Worm (Caenorhabditis elegans): ENCODE data around the gene bris-1.

bris-1 gene

ce11 chrIV:3864944-3865343, 45.8 kb upstream of the bris-1 start, which contains the start of gene aat-8:
TSS of gene aat-8 (minus strand) at chrIV:3865044.
- no peak for TF ChIP-seq skn-1 (tag; optimal IDR thresholded peaks at IDR 0.05)
- TF ChIP-seq unc-86 (tag; optimal IDR thresholded peaks at IDR 0.05), result no peak
- TF ChIP-seq nhr-85 (tag), result peak; percentile 12

ce11 chrIV:3862948-3863347, 43.8 kb upstream of the bris-1 start:
- no peak for TF ChIP-seq mdl-1 (tag; optimal IDR thresholded peaks at IDR 0.05)
- no peak for TF ChIP-seq C04F5.9 (tag; optimal IDR thresholded peaks at IDR 0.05)
- no peak for TF ChIP-seq jun-1 (tag; optimal IDR thresholded peaks at IDR 0.05)
- no peak for TF ChIP-seq grh-1 (GFP tag; IDR thresholded peaks at IDR 0.05)
- no peak for TF ChIP-seq nhr-20 (tag; optimal IDR thresholded peaks at IDR 0.05)
- no peak for TF ChIP-seq sptf-1 (tag; optimal IDR thresholded peaks at IDR 0.05)
- no peak for TF ChIP-seq efl-1 (optimal IDR thresholded peaks at IDR 0.05)
- TF ChIP-seq efl-1 (GFP tag; optimal IDR thresholded peaks at IDR 0.05 in 1 of 2), result peak in 1 of 2 experiments; percentile 50

ce11 chrIV:3860419-3860818, 41.3 kb upstream of the bris-1 start:
- no peak for TF ChIP-seq ceh-63 (GFP tag; optimal IDR thresholded peaks at IDR 0.05)
- TF ChIP-seq swsn-7 (tag; optimal IDR thresholded peaks at IDR 0.05), result no peak
- TF ChIP-seq lin-15B (tag; optimal IDR thresholded peaks at IDR 0.05), result no peak
- TF ChIP-seq vab-15 (tag; optimal IDR thresholded peaks at IDR 0.05), result no peak
- TF ChIP-seq grh-1 (GFP tag; IDR thresholded peaks at IDR 0.05), result no peak
- TF ChIP-seq F16B12.6 (tag; optimal IDR thresholded peaks at IDR 0.05), result no peak
- no peak for TF ChIP-seq elt-2 (tag; optimal IDR thresholded peaks at IDR 0.05)
- TF ChIP-seq irx-1 (tag; optimal IDR thresholded peaks at IDR 0.05), result no peak
- no peak for TF ChIP-seq ceh-88 (GFP tag; IDR thresholded peaks at IDR 0.05)
- no peak for TF ChIP-seq ceh-82 (tag; optimal IDR thresholded peaks at IDR 0.05)
- TF ChIP-seq C34B4.2 (tag; optimal IDR thresholded peaks at IDR 0.05), result no peak

ce11 chrIV:3859552-3859951, 40.4 kb upstream of the bris-1 start:
- no peak for TF ChIP-seq efl-1 (optimal IDR thresholded peaks at IDR 0.05)
- peak in 1 of 2 experiments; percentile 75 for TF ChIP-seq efl-1 (GFP tag; optimal IDR thresholded peaks at IDR 0.05 in 1 of 2)
- no peak for TF ChIP-seq sptf-1 (tag; optimal IDR thresholded peaks at IDR 0.05)

- TF ChIP-seq lin-14 (GFP tag; optimal IDR thresholded peaks at IDR 0.05) (peak; percentile 2), ztf-11 (tag; optimal IDR thresholded peaks at IDR 0.05) (peak in 1 of 2 experiments; percentile 23), nhr-84 (tag; optimal IDR thresholded peaks at IDR 0.05) (no peak), swsn-7 (tag; optimal IDR thresholded peaks at IDR 0.05) (no peak), mef-2 (tag; optimal IDR thresholded peaks at IDR 0.05) (no peak), lir-3 (tag; optimal IDR thresholded peaks at IDR 0.05; ENCODE audit: poor library complexity) (no peak), lin-13 (GFP tag; optimal IDR thresholded peaks at IDR 0.05) (no peak), nhr-19 (GFP tag; conservative IDR thresholded peaks at IDR 0.05) (no peak), lin-35 (GFP tag; optimal IDR thresholded peaks at IDR 0.05) (no peak), tbx-2 (tag; optimal IDR thresholded peaks at IDR 0.05) (peak; percentile 41)
Measured at ce11 chrIV:3857999-3858552, 38.9 kb upstream of the bris-1 start.

- TF ChIP-seq snu-23 (GFP tag; optimal IDR thresholded peaks at IDR 0.05) (no peak), fkh-4 (tag; optimal IDR thresholded peaks at IDR 0.05; ENCODE audit: borderline replicate concordance) (no peak), nhr-12 (tag; optimal IDR thresholded peaks at IDR 0.05) (no peak), ztf-4 (tag; optimal IDR thresholded peaks at IDR 0.05) (no peak), tbx-2 (tag; optimal IDR thresholded peaks at IDR 0.05) (no peak), xbp-1 (tag; optimal IDR thresholded peaks at IDR 0.05) (no peak), nhr-28 (tag; optimal IDR thresholded peaks at IDR 0.05) (no peak), nhr-71 (tag; optimal IDR thresholded peaks at IDR 0.05) (no peak), egl-13 (tag; optimal IDR thresholded peaks at IDR 0.05) (no peak)
Measured at ce11 chrIV:3856190-3856589, 37.1 kb upstream of the bris-1 start.
